Fruit fly (Drosophila melanogaster): ENCODE data around the gene CG7406.

CG7406 gene

DNA sequence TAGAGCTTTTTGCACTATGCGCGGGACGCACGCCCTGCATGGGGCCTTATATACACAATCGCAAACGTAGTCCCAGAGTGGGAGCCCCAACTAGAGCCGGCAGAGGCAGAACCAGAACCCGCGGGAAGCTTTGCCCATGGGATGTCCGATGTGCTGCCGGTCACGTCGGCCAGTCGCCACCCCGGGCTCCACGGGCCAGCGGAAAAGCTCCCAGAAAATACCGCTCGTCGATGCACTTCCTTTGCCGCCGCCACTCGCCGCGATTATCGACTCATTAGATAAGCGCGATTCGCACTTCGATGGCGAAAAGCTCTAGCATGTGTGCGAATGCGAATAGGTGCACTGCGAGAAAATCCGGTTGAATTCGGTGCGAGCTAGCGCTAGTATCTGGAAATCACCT is 8.6 kb upstream of the CG7406 start, which contains the start of gene CG34330:
CG34330 (minus strand) TSS at position 101 of the 400 bp plus-strand sequence.
- TF ChIP-seq kay (GFP tag; ENCODE audit: borderline replicate concordance): no peak
- TF ChIP-seq Clk (GFP tag; optimal IDR thresholded peaks at IDR 0.05): no peak
- TF ChIP-seq CG14711 (tag; optimal IDR thresholded peaks at IDR 0.05): no peak
- TF ChIP-seq pad (GFP tag; optimal IDR thresholded peaks at IDR 0.05): no peak
- no peak for TF ChIP-seq bab1 (GFP tag; optimal IDR thresholded peaks at IDR 0.05)
- no peak for TF ChIP-seq Hr96 (GFP tag; optimal IDR thresholded peaks at IDR 0.05)
- TF ChIP-seq CG5204 (GFP tag; optimal IDR thresholded peaks at IDR 0.05): no peak
- no peak for TF ChIP-seq toe (GFP tag; optimal IDR thresholded peaks at IDR 0.05)
- no peak for TF ChIP-seq cnc (optimal IDR thresholded peaks at IDR 0.05)
- TF ChIP-seq CG33017 (tag; optimal IDR thresholded peaks at IDR 0.05): no peak
- TF ChIP-seq Crg-1 (GFP tag; optimal IDR thresholded peaks at IDR 0.05): no peak
- TF ChIP-seq CG7045 (GFP tag; optimal IDR thresholded peaks at IDR 0.05): no peak

DNA sequence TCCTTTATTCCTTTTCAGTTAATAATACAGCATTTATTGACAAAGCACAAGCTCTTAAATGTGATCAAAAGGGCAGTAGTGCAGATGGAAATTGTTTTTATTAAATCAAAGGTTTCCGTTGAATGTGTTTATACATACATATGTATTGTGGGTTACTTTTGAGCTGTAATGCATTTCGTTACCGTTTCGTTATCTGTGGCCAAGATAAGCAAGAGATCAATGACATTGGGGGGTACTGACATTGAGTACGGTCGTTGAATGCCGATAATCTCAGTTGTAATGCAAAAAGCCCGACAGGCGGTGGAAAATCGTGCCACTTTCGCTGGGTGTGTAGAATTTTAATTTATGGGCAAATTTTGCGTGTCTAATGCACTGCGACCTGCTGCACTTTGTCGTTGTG is 4.6 kb upstream of the CG7406 start:
- no peak for TF ChIP-seq tj (GFP tag; optimal IDR thresholded peaks at IDR 0.05)
- no peak for TF ChIP-seq CG1620 (GFP tag; optimal IDR thresholded peaks at IDR 0.05)
- no peak for TF ChIP-seq ovo (GFP tag; optimal IDR thresholded peaks at IDR 0.05)
- TF ChIP-seq Hr96 (GFP tag; optimal IDR thresholded peaks at IDR 0.05): no peak
- TF ChIP-seq Crg-1 (GFP tag; optimal IDR thresholded peaks at IDR 0.05): no peak
- TF ChIP-seq Mnt (GFP tag; optimal IDR thresholded peaks at IDR 0.05): no peak
- TF ChIP-seq pad (GFP tag; optimal IDR thresholded peaks at IDR 0.05): no peak
- TF ChIP-seq CG33017 (tag; optimal IDR thresholded peaks at IDR 0.05): no peak
- TF ChIP-seq kay (GFP tag; ENCODE audit: borderline replicate concordance): no peak
- TF ChIP-seq CG5204 (GFP tag; optimal IDR thresholded peaks at IDR 0.05): no peak
- TF ChIP-seq CG7045 (GFP tag; optimal IDR thresholded peaks at IDR 0.05): no peak
- TF ChIP-seq CG11617 (GFP tag; optimal IDR thresholded peaks at IDR 0.05): no peak
- TF ChIP-seq toe (GFP tag; optimal IDR thresholded peaks at IDR 0.05): no peak

DNA sequence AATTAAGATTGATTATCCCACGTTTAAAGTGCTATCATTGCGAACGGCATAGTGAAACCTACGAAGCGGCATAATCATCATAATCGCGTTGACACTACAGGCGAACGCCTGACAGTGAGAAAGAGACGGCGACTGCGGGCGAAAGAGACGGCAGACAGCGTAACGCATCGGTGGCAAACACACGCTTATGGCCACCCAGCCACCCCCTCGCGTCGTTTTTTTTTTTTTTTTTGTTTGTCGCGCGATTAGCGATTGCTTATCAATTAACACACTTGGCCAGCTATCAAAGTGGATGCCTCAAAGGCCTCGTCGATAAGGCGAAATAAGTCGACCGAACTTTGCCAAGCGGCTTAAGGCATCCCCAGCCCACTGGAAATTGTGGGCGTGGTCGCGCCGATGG is 3.6 kb upstream of the CG7406 start:
- TF ChIP-seq CG1620 (GFP tag; optimal IDR thresholded peaks at IDR 0.05) (no peak), CG7101 (tag; optimal IDR thresholded peaks at IDR 0.05) (no peak), pad (GFP tag; optimal IDR thresholded peaks at IDR 0.05) (no peak), CG11617 (GFP tag; optimal IDR thresholded peaks at IDR 0.05) (no peak), Mnt (GFP tag; optimal IDR thresholded peaks at IDR 0.05) (no peak), Crg-1 (GFP tag; optimal IDR thresholded peaks at IDR 0.05) (no peak), tj (GFP tag; optimal IDR thresholded peaks at IDR 0.05) (no peak), cnc (optimal IDR thresholded peaks at IDR 0.05) (no peak), CG14711 (tag; optimal IDR thresholded peaks at IDR 0.05) (no peak), Hr96 (GFP tag; optimal IDR thresholded peaks at IDR 0.05) (no peak), kay (GFP tag; ENCODE audit: borderline replicate concordance) (no peak), cic (GFP tag; optimal IDR thresholded peaks at IDR 0.05) (no peak)

DNA sequence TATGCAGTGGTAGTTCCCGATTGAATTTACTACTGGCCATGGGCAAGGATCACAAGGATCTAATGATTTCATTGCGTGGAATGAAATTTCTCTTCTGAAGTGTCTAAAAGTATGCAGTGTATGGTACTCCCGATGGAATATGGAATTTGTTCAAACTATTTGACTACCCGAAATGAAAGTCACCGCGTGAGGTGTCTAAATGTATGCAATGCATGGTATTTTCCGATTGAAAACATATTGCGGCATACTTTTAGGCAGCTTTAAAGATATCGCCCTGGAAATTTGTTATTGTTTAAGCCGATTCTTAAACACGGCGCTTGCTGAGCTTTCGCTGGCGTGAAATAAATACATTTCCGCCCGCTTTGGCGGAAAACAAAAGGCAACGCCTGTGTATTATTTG is 2.9 kb upstream of the CG7406 start:
- no peak for TF ChIP-seq cnc (optimal IDR thresholded peaks at IDR 0.05)
- no peak for TF ChIP-seq CG11617 (GFP tag; optimal IDR thresholded peaks at IDR 0.05)
- no peak for TF ChIP-seq CG33017 (tag; optimal IDR thresholded peaks at IDR 0.05)
- no peak for TF ChIP-seq CG7101 (tag; optimal IDR thresholded peaks at IDR 0.05)

DNA sequence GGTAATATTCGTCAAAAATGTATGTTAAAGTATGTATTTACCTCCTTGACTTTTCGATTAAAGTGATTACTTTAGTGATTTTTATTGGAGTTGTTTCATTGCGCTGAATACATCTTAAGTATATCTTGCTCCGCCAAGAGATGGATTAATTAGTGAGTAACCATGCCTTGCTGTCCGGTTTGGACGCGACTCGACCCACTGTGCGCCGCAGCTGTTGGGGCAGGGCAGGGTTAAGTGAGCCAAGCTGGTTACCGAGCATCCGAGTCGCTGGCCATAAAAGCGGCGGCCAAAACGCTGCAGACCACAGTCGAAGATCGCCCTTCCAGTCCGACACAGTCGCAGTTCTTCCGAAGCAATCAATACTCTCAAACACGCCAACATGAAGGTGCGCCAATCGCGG is 3.8 kb downstream of the CG7406 start, which contains the start of gene CG14191:
CG14191 (plus strand) TSS at position 301 of the 400 bp plus-strand sequence.
- TF ChIP-seq Mnt (GFP tag; optimal IDR thresholded peaks at IDR 0.05) (no peak), CG14711 (tag; optimal IDR thresholded peaks at IDR 0.05) (no peak), Clk (GFP tag; optimal IDR thresholded peaks at IDR 0.05) (no peak), cnc (optimal IDR thresholded peaks at IDR 0.05) (no peak), CG7045 (GFP tag; optimal IDR thresholded peaks at IDR 0.05) (no peak), bab1 (GFP tag; optimal IDR thresholded peaks at IDR 0.05) (no peak), CG11617 (GFP tag; optimal IDR thresholded peaks at IDR 0.05) (no peak)

DNA sequence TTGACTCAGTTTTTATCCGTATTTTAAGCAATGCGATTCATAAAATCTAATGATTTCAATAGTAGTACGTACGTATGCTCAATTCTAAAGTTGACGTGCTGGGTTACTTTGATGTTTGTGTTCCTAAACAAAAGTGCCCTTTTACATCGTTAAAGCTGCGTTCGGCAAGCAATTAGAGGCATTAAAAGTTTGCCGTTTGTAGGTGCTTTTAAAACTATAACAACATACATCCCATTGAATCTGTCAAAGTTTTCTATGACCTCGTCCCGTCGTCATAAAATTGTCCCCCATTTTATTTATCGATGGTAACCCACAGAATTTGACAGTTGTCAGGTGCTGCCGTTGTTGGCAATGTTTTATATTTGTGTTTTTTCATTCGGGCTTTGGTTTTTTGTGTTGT is 5.7 kb downstream of the CG7406 start, which contains the start of gene CG7423:
CG7423 (minus strand) TSS at position 101 of the 400 bp plus-strand sequence.
- no peak for TF ChIP-seq CG11617 (GFP tag; optimal IDR thresholded peaks at IDR 0.05)
- no peak for TF ChIP-seq CG5204 (GFP tag; optimal IDR thresholded peaks at IDR 0.05)
- TF ChIP-seq cic (GFP tag; optimal IDR thresholded peaks at IDR 0.05): no peak
- no peak for TF ChIP-seq CG1620 (GFP tag; optimal IDR thresholded peaks at IDR 0.05)
- TF ChIP-seq bab1 (GFP tag; optimal IDR thresholded peaks at IDR 0.05): no peak
- no peak for TF ChIP-seq Clk (GFP tag; optimal IDR thresholded peaks at IDR 0.05)
- TF ChIP-seq ovo (GFP tag; optimal IDR thresholded peaks at IDR 0.05): no peak
- TF ChIP-seq CG12768 (GFP tag; optimal IDR thresholded peaks at IDR 0.05): no peak
- no peak for TF ChIP-seq kay (GFP tag; ENCODE audit: borderline replicate concordance)
- no peak for TF ChIP-seq CG7101 (tag; optimal IDR thresholded peaks at IDR 0.05)
- no peak for TF ChIP-seq Mnt (GFP tag; optimal IDR thresholded peaks at IDR 0.05)
- no peak for TF ChIP-seq tj (GFP tag; optimal IDR thresholded peaks at IDR 0.05)
- TF ChIP-seq toe (GFP tag; optimal IDR thresholded peaks at IDR 0.05): no peak
- no peak for TF ChIP-seq Hr96 (GFP tag; optimal IDR thresholded peaks at IDR 0.05)
- no peak for TF ChIP-seq CG33017 (tag; optimal IDR thresholded peaks at IDR 0.05)
- no peak for TF ChIP-seq cnc (optimal IDR thresholded peaks at IDR 0.05)

DNA sequence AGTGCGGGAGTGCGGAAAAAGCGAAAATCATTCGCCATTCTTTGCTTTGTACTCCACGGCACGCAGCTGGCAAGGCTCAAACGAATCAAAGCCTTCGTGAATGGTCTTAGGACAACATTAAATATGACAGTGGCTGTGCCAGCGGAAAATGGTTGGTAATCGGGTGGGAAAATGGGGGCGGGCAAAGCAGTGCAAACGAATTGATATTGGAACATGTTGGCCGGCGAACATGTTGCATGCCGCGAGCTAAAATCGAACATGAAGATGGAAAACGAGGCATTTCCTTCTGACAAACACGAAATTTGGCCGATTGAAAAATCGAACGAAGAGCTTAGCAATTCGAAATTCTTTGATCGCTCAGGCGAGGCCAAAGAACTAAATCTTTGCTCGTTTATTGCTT is 18.7 kb downstream of the CG7406 start:
- TF ChIP-seq ovo (GFP tag; optimal IDR thresholded peaks at IDR 0.05) (no peak), kay (GFP tag; ENCODE audit: borderline replicate concordance) (no peak), Hr96 (GFP tag; optimal IDR thresholded peaks at IDR 0.05) (no peak), cnc (optimal IDR thresholded peaks at IDR 0.05) (no peak), CG5204 (GFP tag; optimal IDR thresholded peaks at IDR 0.05) (no peak), CG14711 (tag; optimal IDR thresholded peaks at IDR 0.05) (no peak), pad (GFP tag; optimal IDR thresholded peaks at IDR 0.05) (no peak), CG7045 (GFP tag; optimal IDR thresholded peaks at IDR 0.05) (no peak), Crg-1 (GFP tag; optimal IDR thresholded peaks at IDR 0.05) (no peak), Mnt (GFP tag; optimal IDR thresholded peaks at IDR 0.05) (no peak), bab1 (GFP tag; optimal IDR thresholded peaks at IDR 0.05) (no peak), CG33017 (tag; optimal IDR thresholded peaks at IDR 0.05) (no peak), CG1620 (GFP tag; optimal IDR thresholded peaks at IDR 0.05) (no peak), Clk (GFP tag; optimal IDR thresholded peaks at IDR 0.05) (no peak), CG11617 (GFP tag; optimal IDR thresholded peaks at IDR 0.05) (no peak)

Data from whole organism, adult.